Fruit fly (Drosophila melanogaster) whole organism, embryonic: ENCODE data around the gene nst.

Experiments
- ATbp ChIP-seq: fragments of 200-800 bp; sonication (Bioruptor generic); optimal IDR thresholded peaks from 2 replicates; lab custom pipeline; 2017; ENCODE audit warnings: missing biosample characterization, mild to moderate bottlenecking, missing genetic modification characterization, missing genetic modification reagents
- Asciz ChIP-seq: fragments of 200-800 bp; sonication (Bioruptor generic); optimal IDR thresholded peaks from 2 replicates; lab custom pipeline; 2017; ENCODE audit warnings: missing biosample characterization, mild to moderate bottlenecking, missing genetic modification characterization, missing genetic modification reagents
- Atf-2 ChIP-seq: fragments of 200-800 bp; sonication (Bioruptor generic); optimal IDR thresholded peaks from 2 replicates; lab custom pipeline; 2016; ENCODE audit warnings: missing biosample characterization, missing genetic modification characterization
- B-H2 ChIP-seq: fragments of 200-800 bp; sonication (Bioruptor generic); optimal IDR thresholded peaks from 2 replicates; lab custom pipeline; 2018; ENCODE audit warnings: missing biosample characterization, mild to moderate bottlenecking, missing genetic modification characterization
- BEAF-32 ChIP-seq: fragments of 200-800 bp; sonication (Bioruptor generic); optimal IDR thresholded peaks from 3 replicates; lab custom pipeline; 2017; ENCODE audit warnings: missing biosample characterization, missing genetic modification characterization, mild to moderate bottlenecking, moderate library complexity, missing genetic modification reagents
- CG11085 ChIP-seq: fragments of 200-800 bp; sonication (Bioruptor generic); IDR thresholded peaks from 2 replicates; pipeline ENCODE4 v1.3.6; 2022; ENCODE audit warnings: missing biosample characterization, missing genetic modification characterization
- CG13123 ChIP-seq: fragments of 200-800 bp; sonication (Bioruptor generic); optimal IDR thresholded peaks from 2 replicates; lab custom pipeline; 2016; ENCODE audit warnings: missing biosample characterization, missing genetic modification characterization
- CG13894 ChIP-seq: fragments of 200-800 bp; sonication (Bioruptor generic); optimal IDR thresholded peaks from 3 replicates; lab custom pipeline; 2018; ENCODE audit warnings: missing biosample characterization, mild to moderate bottlenecking, missing genetic modification characterization, moderate library complexity
- CG14014 ChIP-seq: fragments of 200-800 bp; sonication (Bioruptor generic); IDR thresholded peaks from 2 replicates; pipeline ENCODE4 v1.3.6; 2022; ENCODE audit warnings: missing biosample characterization, missing genetic modification characterization
- CG14667 ChIP-seq: fragments of 200-800 bp; sonication (Bioruptor generic); IDR thresholded peaks from 2 replicates; pipeline ENCODE4 v1.3.6; 2022; ENCODE audit warnings: missing biosample characterization, missing genetic modification characterization
- CG14965 ChIP-seq: fragments of 200-800 bp; sonication (Bioruptor generic); optimal IDR thresholded peaks from 2 replicates; lab custom pipeline; 2016; ENCODE audit warnings: missing biosample characterization, missing genetic modification characterization, borderline replicate concordance
- CG17186 ChIP-seq: fragments of 200-800 bp; sonication (Bioruptor generic); optimal IDR thresholded peaks from 3 replicates; lab custom pipeline; 2017; ENCODE audit warnings: missing biosample characterization, missing genetic modification reagents, missing genetic modification characterization
- CG17359 ChIP-seq: fragments of 200-800 bp; sonication (Bioruptor generic); optimal IDR thresholded peaks from 3 replicates; lab custom pipeline; 2018; ENCODE audit warnings: missing biosample characterization, mild to moderate bottlenecking, missing genetic modification characterization, moderate library complexity
- CG17568 ChIP-seq: fragments of 200-800 bp; sonication (Bioruptor generic); optimal IDR thresholded peaks from 2 replicates; lab custom pipeline; 2018; ENCODE audit warnings: missing biosample characterization, mild to moderate bottlenecking, missing genetic modification characterization, moderate library complexity
- CG17829 ChIP-seq: fragments of 200-800 bp; optimal IDR thresholded peaks from 2 replicates; lab custom pipeline; 2019; ENCODE audit warnings: missing biosample characterization, mild to moderate bottlenecking, missing genetic modification characterization, moderate library complexity
- CG2202 ChIP-seq: fragments of 200-800 bp; sonication (Bioruptor generic); optimal IDR thresholded peaks from 2 replicates; lab custom pipeline; 2018; ENCODE audit warnings: missing biosample characterization, mild to moderate bottlenecking, missing genetic modification characterization
- CG32532 ChIP-seq: fragments of 200-800 bp; sonication (Bioruptor generic); IDR thresholded peaks from 2 replicates; pipeline ENCODE4 v1.3.6; 2022; ENCODE audit warnings: missing biosample characterization, missing genetic modification characterization
- CG34422 ChIP-seq: fragments of 200-800 bp; sonication (Bioruptor generic); IDR thresholded peaks from 3 replicates; pipeline ENCODE4 v1.3.6; 2022; ENCODE audit warnings: missing biosample characterization, missing genetic modification characterization
- CG4328 ChIP-seq: fragments of 200-800 bp; sonication (Bioruptor generic); optimal IDR thresholded peaks from 3 replicates; lab custom pipeline; 2017; ENCODE audit warnings: missing biosample characterization, missing genetic modification reagents, missing genetic modification characterization
- CG7745 ChIP-seq: fragments of 200-800 bp; sonication (Bioruptor generic); optimal IDR thresholded peaks from 2 replicates; lab custom pipeline; 2018; ENCODE audit warnings: missing biosample characterization, mild to moderate bottlenecking, missing genetic modification characterization, moderate library complexity
- Dfd ChIP-seq, 2 experiments: fragments of >200 bp; optimal IDR thresholded peaks; 2 replicates each; lab custom pipeline; 2017; ENCODE audit warnings: missing biosample characterization in 2 of 2, missing genetic modification characterization in 2 of 2
- Dip3 ChIP-seq: fragments of 200-800 bp; sonication (Bioruptor generic); optimal IDR thresholded peaks from 3 replicates; lab custom pipeline; 2016; ENCODE audit warnings: missing biosample characterization, missing genetic modification characterization
- Dp ChIP-seq: fragments of 200-800 bp; sonication (Bioruptor generic); optimal IDR thresholded peaks from 2 replicates; lab custom pipeline; 2018; ENCODE audit warnings: missing biosample characterization, mild to moderate bottlenecking, missing genetic modification characterization, moderate library complexity
- Fer3 ChIP-seq: fragments of 200-800 bp; sonication (Bioruptor generic); optimal IDR thresholded peaks from 2 replicates; lab custom pipeline; 2018; ENCODE audit warnings: missing biosample characterization, mild to moderate bottlenecking, missing genetic modification characterization, moderate library complexity
- Hand ChIP-seq: fragments of 200-800 bp; sonication (Bioruptor generic); optimal IDR thresholded peaks from 2 replicates; lab custom pipeline; 2017; ENCODE audit warnings: mild to moderate bottlenecking, missing biosample characterization, missing genetic modification reagents, missing genetic modification characterization
- Med ChIP-seq: fragments of 200-800 bp; sonication (Bioruptor generic); peaks from one replicate; lab custom pipeline; 2016; ENCODE audit warnings: missing biosample characterization, missing genetic modification characterization, mild to moderate bottlenecking, inconsistent platforms, moderate library complexity
- Meics ChIP-seq: fragments of 200-800 bp; sonication (Bioruptor generic); optimal IDR thresholded peaks from 2 replicates; lab custom pipeline; 2017; ENCODE audit warnings: missing biosample characterization, mild to moderate bottlenecking, missing genetic modification characterization
- Mrtf ChIP-seq: fragments of 200-800 bp; sonication (Bioruptor generic); IDR thresholded peaks from 3 replicates; pipeline ENCODE4 v1.3.6; 2022; ENCODE audit warnings: missing biosample characterization, missing genetic modification characterization
- NFAT ChIP-seq: fragments of 200-800 bp; sonication (Bioruptor generic); IDR thresholded peaks from 2 replicates; pipeline ENCODE4 v1.3.6; 2022; ENCODE audit warnings: missing biosample characterization, missing genetic modification characterization
- Rx ChIP-seq: fragments of 200-800 bp; sonication (Bioruptor generic); IDR thresholded peaks from 2 replicates; pipeline ENCODE4 v1.3.6; 2022; ENCODE audit warnings: missing biosample characterization, missing genetic modification characterization
- Sry-δ ChIP-seq: fragments of 200-800 bp; sonication (Bioruptor generic); optimal IDR thresholded peaks from 2 replicates; lab custom pipeline; 2016; ENCODE audit warnings: missing biosample characterization, missing genetic modification characterization
- Tbp ChIP-seq: fragments of >200 bp; optimal IDR thresholded peaks from 2 replicates; lab custom pipeline; 2018; ENCODE audit warnings: missing biosample characterization, missing genetic modification characterization
- Xbp1 ChIP-seq: fragments of 200-800 bp; sonication (Bioruptor generic); optimal IDR thresholded peaks from 3 replicates; lab custom pipeline; 2016; ENCODE audit warnings: missing biosample characterization, mild to moderate bottlenecking, missing genetic modification characterization
- ara ChIP-seq: fragments of 200-800 bp; sonication (Bioruptor generic); IDR thresholded peaks from 2 replicates; pipeline ENCODE4 v1.3.6; 2022; ENCODE audit warnings: missing biosample characterization, missing genetic modification characterization
- ase ChIP-seq: fragments of 200-800 bp; sonication (Bioruptor generic); IDR thresholded peaks from 3 replicates; pipeline ENCODE4 v1.3.6; 2022; ENCODE audit warnings: missing biosample characterization, missing genetic modification characterization
- bigmax ChIP-seq: fragments of 200-800 bp; sonication (Bioruptor generic); optimal IDR thresholded peaks from 2 replicates; lab custom pipeline; 2018; ENCODE audit warnings: missing biosample characterization, mild to moderate bottlenecking, missing genetic modification characterization
- crp ChIP-seq, 2 experiments: fragments of 200-800 bp; sonication (Bioruptor generic); optimal IDR thresholded peaks; 2 replicates in 1 of 2; 3 replicates in 1 of 2; lab custom pipeline; 2017; ENCODE audit warnings: missing biosample characterization in 2 of 2, missing genetic modification characterization in 2 of 2, mild to moderate bottlenecking in 1 of 2, moderate library complexity in 1 of 2
- dimm ChIP-seq: fragments of 200-800 bp; sonication (Bioruptor generic); IDR thresholded peaks from 2 replicates; pipeline ENCODE4 v1.3.6; 2022; ENCODE audit warnings: missing biosample characterization, missing genetic modification characterization
- dpn ChIP-seq, 2 experiments: fragments of 200-800 bp; sonication (Bioruptor generic); optimal IDR thresholded peaks; 3 replicates each; lab custom pipeline; 2016; ENCODE audit warnings: missing biosample characterization in 2 of 2, missing genetic modification characterization in 2 of 2
- gcm2 ChIP-seq: fragments of 200-800 bp; sonication (Bioruptor generic); optimal IDR thresholded peaks from 2 replicates; lab custom pipeline; 2016; ENCODE audit warnings: missing biosample characterization, missing genetic modification characterization
- klu ChIP-seq: fragments of 200-800 bp; sonication (Bioruptor generic); IDR thresholded peaks from 2 replicates; pipeline ENCODE4 v1.3.6; 2022; ENCODE audit warnings: missing biosample characterization, missing genetic modification characterization
- knrl ChIP-seq: fragments of 200-800 bp; sonication (Bioruptor generic); IDR thresholded peaks from 3 replicates; pipeline ENCODE4 v1.3.6; 2022; ENCODE audit warnings: missing biosample characterization, missing genetic modification characterization; ENCODE audit not compliant: partially characterized antibody
- lola ChIP-seq, 3 experiments: fragments of >200 bp in 2 of 3; fragments of 200-800 bp in 1 of 3; sonication (Bioruptor generic) in 1 of 3; optimal IDR thresholded peaks; 2 replicates each; lab custom pipeline; 2017 to 2019; ENCODE audit warnings: missing biosample characterization in 3 of 3, missing genetic modification characterization in 3 of 3, mild to moderate bottlenecking in 1 of 3, moderate library complexity in 1 of 3
- nerfin-2 ChIP-seq: fragments of 200-800 bp; sonication (Bioruptor generic); IDR thresholded peaks from 2 replicates; pipeline ENCODE4 v1.3.6; 2022; ENCODE audit warnings: missing biosample characterization, missing genetic modification characterization; ENCODE audit not compliant: partially characterized antibody
- org-1 ChIP-seq: fragments of 200-800 bp; sonication (Bioruptor generic); optimal IDR thresholded peaks from 2 replicates; lab custom pipeline; 2017; ENCODE audit warnings: missing biosample characterization, missing genetic modification characterization
- phol ChIP-seq: fragments of 200-800 bp; sonication (Bioruptor generic); optimal IDR thresholded peaks from 3 replicates; lab custom pipeline; 2018; ENCODE audit warnings: missing biosample characterization, mild to moderate bottlenecking, missing genetic modification characterization, moderate library complexity
- repo ChIP-seq: fragments of 200-800 bp; sonication (Bioruptor generic); optimal IDR thresholded peaks from 2 replicates; lab custom pipeline; 2016; ENCODE audit warnings: missing biosample characterization, missing genetic modification characterization
- sna ChIP-seq: fragments of 200-800 bp; sonication (Bioruptor generic); IDR thresholded peaks from 2 replicates; pipeline ENCODE4 v1.3.6; 2022; ENCODE audit warnings: missing biosample characterization, missing genetic modification characterization; ENCODE audit not compliant: partially characterized antibody
- tx ChIP-seq: fragments of 200-800 bp; sonication (Bioruptor generic); optimal IDR thresholded peaks from 2 replicates; lab custom pipeline; 2016; ENCODE audit warnings: missing biosample characterization, missing genetic modification characterization
- zf30C ChIP-seq: fragments of 200-800 bp; sonication (Bioruptor generic); optimal IDR thresholded peaks from 3 replicates; lab custom pipeline; 2018; ENCODE audit warnings: missing biosample characterization, mild to moderate bottlenecking, missing genetic modification characterization

nst gene

dm6 chr3L:12526433-12527113 lies 3.4 kb downstream of the nst start, which contains the start of gene eIF2beta (continued):
- peak; percentile 20 for TF ChIP-seq CG2202 (tag; lab: Kevin White, UChicago)
- TF ChIP-seq tx (GFP tag; lab: Kevin White, UChicago): no peak
- no peak for TF ChIP-seq CG17568 (GFP tag; lab: Kevin White, UChicago)
- peak; percentile 32 for TF ChIP-seq CG17186 (GFP tag; lab: Kevin White, UChicago)
- no peak for TF ChIP-seq Mrtf (GFP tag; lab: Robert Waterston, UW)
- TF ChIP-seq Tbp (GFP tag; lab: Kevin White, UChicago): no peak
- TF ChIP-seq CG17359 (tag; lab: Kevin White, UChicago): peak; percentile 45
- TF ChIP-seq CG34422 (GFP tag; lab: Robert Waterston, UW): peak; percentile 85; the same call in 1 of the 3 replicates
- no peak for TF ChIP-seq gcm2 (GFP tag; lab: Kevin White, UChicago)
- TF ChIP-seq Sry-δ (GFP tag; lab: Kevin White, UChicago): no peak
- TF ChIP-seq repo (GFP tag; lab: Kevin White, UChicago): no peak
- TF ChIP-seq CG14014 (GFP tag; lab: Robert Waterston, UW): no peak; the same call in 1 of the 2 replicates
- TF ChIP-seq Xbp1 (GFP tag; lab: Kevin White, UChicago): peak; percentile 34
- TF ChIP-seq CG17829 (tag; lab: Kevin White, UChicago): peak; percentile 23
- no peak for TF ChIP-seq lola (GFP tag; optimal IDR thresholded peaks at IDR 0.05; lab: Kevin White, UChicago)
- TF ChIP-seq Dp (GFP tag; lab: Kevin White, UChicago): peak; percentile 31
- no peak for TF ChIP-seq klu (GFP tag; lab: Robert Waterston, UW)
- peak; percentile 98 for TF ChIP-seq CG14965
- no peak for TF ChIP-seq nerfin-2 (GFP tag; lab: Robert Waterston, UW)
- no peak for TF ChIP-seq CG11085 (GFP tag; lab: Robert Waterston, UW)
- no peak for TF ChIP-seq CG13894 (tag; lab: Kevin White, UChicago)
- peak; percentile 36 for TF ChIP-seq Fer3 (tag; lab: Kevin White, UChicago)
- TF ChIP-seq CG13123 (GFP tag; lab: Kevin White, UChicago): no peak
- no peak for TF ChIP-seq zf30C (GFP tag; lab: Kevin White, UChicago)
- TF ChIP-seq crp (GFP tag; optimal IDR thresholded peaks at IDR 0.05; lab: Kevin White, UChicago): peak in 1 of 2 experiments; percentile 1
- peak; percentile 100 for TF ChIP-seq bigmax (GFP tag; lab: Kevin White, UChicago)
- TF ChIP-seq CG7745: no peak
- no peak for TF ChIP-seq Hand (GFP tag; lab: Kevin White, UChicago)
- TF ChIP-seq ara (GFP tag; lab: Robert Waterston, UW): no peak
- no peak for TF ChIP-seq knrl (GFP tag; lab: Robert Waterston, UW)
- TF ChIP-seq ATbp (GFP tag; lab: Kevin White, UChicago): no peak
- TF ChIP-seq Med (GFP tag; lab: Kevin White, UChicago): peak; percentile 92
- no peak for TF ChIP-seq sna (GFP tag; lab: Robert Waterston, UW)
- TF ChIP-seq org-1: no peak
- TF ChIP-seq B-H2 (GFP tag; lab: Kevin White, UChicago): no peak
- TF ChIP-seq NFAT: no peak
- peak in 1 of 2 experiments; percentile 18 for TF ChIP-seq dpn (GFP tag; optimal IDR thresholded peaks at IDR 0.05; lab: Kevin White, UChicago)

dm6 chr3L:12523941-12524340 lies 6.0 kb downstream of the nst start, which contains the start of the genes ver and Gcn5:
Gene ver, plus strand, starts transcription at chr3L:12523987.
Gene Gcn5, minus strand, starts transcription at chr3L:12524014.
- peak; percentile 92 for TF ChIP-seq phol
- peak; percentile 91 for TF ChIP-seq ase
- peak; percentile 87 for TF ChIP-seq Asciz (GFP tag; lab: Kevin White, UChicago)
- peak; percentile 79 for TF ChIP-seq dimm
- TF ChIP-seq CG14667 (GFP tag; lab: Robert Waterston, UW): peak; percentile 88
- peak; percentile 94 for TF ChIP-seq Rx
- TF ChIP-seq BEAF-32 (GFP tag; lab: Kevin White, UChicago): peak; percentile 39
- TF ChIP-seq Dip3 (GFP tag; lab: Kevin White, UChicago): peak; percentile 89
- TF ChIP-seq CG4328 (GFP tag; lab: Kevin White, UChicago): peak; percentile 74
- TF ChIP-seq Meics (GFP tag; lab: Kevin White, UChicago): peak; percentile 93
- no peak for TF ChIP-seq Dfd (GFP tag; optimal IDR thresholded peaks at IDR 0.05; lab: Kevin White, UChicago)
- peak; percentile 95 for TF ChIP-seq CG32532 (GFP tag; lab: Robert Waterston, UW)
- peak; percentile 54 for TF ChIP-seq Atf-2 (GFP tag; lab: Kevin White, UChicago)
